Fruit fly (Drosophila melanogaster): ENCODE data around the gene pira.

Gene pira

dm6 chrX:12777763-12778408, 14.5 kb upstream of the pira start (continued):
- TF ChIP-seq CG3281 (GFP tag; optimal IDR thresholded peaks at IDR 0.05) (no peak), hth (optimal IDR thresholded peaks at IDR 0.05) (no peak), Dfd (GFP tag; optimal IDR thresholded peaks at IDR 0.05) (no peak), CG17385 (GFP tag; optimal IDR thresholded peaks at IDR 0.05) (no peak), MBD-R2 (GFP tag; IDR thresholded peaks at IDR 0.05) (no peak), nau (GFP tag; optimal IDR thresholded peaks at IDR 0.05) (no peak), CG6791 (GFP tag; IDR thresholded peaks at IDR 0.05; ENCODE audit: partially characterized antibody) (no peak), toy (GFP tag; IDR thresholded peaks at IDR 0.05) (no peak), cas (GFP tag; IDR thresholded peaks at IDR 0.05) (no peak)

DNA sequence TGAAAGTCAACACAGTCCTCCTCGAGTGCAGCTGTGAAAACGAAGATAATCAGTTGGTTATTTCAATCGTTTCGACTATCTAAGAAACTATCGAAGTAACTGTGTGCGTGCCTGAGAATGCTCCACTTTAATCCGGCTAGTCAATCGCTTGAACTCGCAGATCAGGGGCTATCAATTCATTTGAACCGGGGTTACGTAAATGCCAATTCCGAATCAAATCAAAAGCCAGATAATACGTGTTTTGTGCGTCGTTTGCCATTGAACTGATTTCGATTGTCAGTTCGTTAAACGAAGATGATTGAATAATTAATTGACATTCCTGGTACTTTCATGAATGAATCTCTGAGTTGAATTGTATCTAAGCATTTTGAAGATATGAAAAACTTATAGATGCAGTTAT, 13.8 kb upstream of the pira start:
- TF ChIP-seq CG34376 (GFP tag; optimal IDR thresholded peaks at IDR 0.05) (peak; percentile 54), CG43689 (GFP tag; IDR thresholded peaks at IDR 0.05) (no peak), CG9932 (GFP tag; IDR thresholded peaks at IDR 0.05) (no peak), gem (tag; optimal IDR thresholded peaks at IDR 0.05) (peak; percentile 70), Pdp1 (GFP tag; optimal IDR thresholded peaks at IDR 0.05) (peak in 1 of 2 experiments; percentile 77), stc (GFP tag; IDR thresholded peaks at IDR 0.05) (no peak), sug (tag; optimal IDR thresholded peaks at IDR 0.05) (peak; percentile 41), CG17385 (GFP tag; optimal IDR thresholded peaks at IDR 0.05) (no peak), CG17612 (GFP tag; IDR thresholded peaks at IDR 0.05) (no peak), Ada2b (GFP tag; IDR thresholded peaks at IDR 0.05) (no peak)

- TF ChIP-seq sens (GFP tag) = peak; percentile 70
- TF ChIP-seq CG13775 (GFP tag; optimal IDR thresholded peaks at IDR 0.05) = peak; percentile 1
- TF ChIP-seq hkb (optimal IDR thresholded peaks at IDR 0.05) = no peak
- no peak for TF ChIP-seq hkb (GFP tag; IDR thresholded peaks at IDR 0.05)
- peak; percentile 25 for TF ChIP-seq Hmr (GFP tag; optimal IDR thresholded peaks at IDR 0.05)
- peak; percentile 19 for TF ChIP-seq fd96Cb (tag; optimal IDR thresholded peaks at IDR 0.05)
- TF ChIP-seq usp (GFP tag; optimal IDR thresholded peaks at IDR 0.05) = no peak
- peak; percentile 2 for TF ChIP-seq ATbp (GFP tag; optimal IDR thresholded peaks at IDR 0.05)
- peak; percentile 6 for TF ChIP-seq Sry-δ (GFP tag; optimal IDR thresholded peaks at IDR 0.05)
- TF ChIP-seq CG18599 (GFP tag; optimal IDR thresholded peaks at IDR 0.05) = peak; percentile 23
- TF ChIP-seq phol (tag; optimal IDR thresholded peaks at IDR 0.05) = peak; percentile 16
- peak; percentile 10 for TF ChIP-seq CG7839 (tag; optimal IDR thresholded peaks at IDR 0.05)
- no peak for TF ChIP-seq fd102C (GFP tag; optimal IDR thresholded peaks at IDR 0.05)
- TF ChIP-seq Blimp-1 (GFP tag; optimal IDR thresholded peaks at IDR 0.05) = peak; percentile 15
- TF ChIP-seq gem (tag; optimal IDR thresholded peaks at IDR 0.05) = peak; percentile 37
- TF ChIP-seq CG7556 (GFP tag; optimal IDR thresholded peaks at IDR 0.05) = peak; percentile 10
- TF ChIP-seq MTF-1 (GFP tag; optimal IDR thresholded peaks at IDR 0.05; ENCODE audit: borderline replicate concordance) = no peak
- TF ChIP-seq onecut (GFP tag; IDR thresholded peaks at IDR 0.05) = peak; percentile 72
- TF ChIP-seq unpg (GFP tag; optimal IDR thresholded peaks at IDR 0.05) = peak; percentile 14
- TF ChIP-seq CG17385 (GFP tag; optimal IDR thresholded peaks at IDR 0.05) = peak; percentile 4
- TF ChIP-seq CG17328 (GFP tag; IDR thresholded peaks at IDR 0.05) = 0 out of 2 replicates have a peak, but pooled peaks have one; percentile 24
- peak in 1 of 2 experiments; percentile 23 for TF ChIP-seq chif (GFP tag; optimal IDR thresholded peaks at IDR 0.05)
- TF ChIP-seq CG32772 (GFP tag; IDR thresholded peaks at IDR 0.05) = no peak
- TF ChIP-seq CG2678 (tag; optimal IDR thresholded peaks at IDR 0.05) = peak; percentile 20
- peak; percentile 26 for TF ChIP-seq CG6854 (GFP tag; optimal IDR thresholded peaks at IDR 0.05)
- TF ChIP-seq CG11504 (tag; optimal IDR thresholded peaks at IDR 0.05) = peak; percentile 41
- peak; percentile 47 for TF ChIP-seq CG1603 (tag; optimal IDR thresholded peaks at IDR 0.05)
- TF ChIP-seq CG12391 (tag; optimal IDR thresholded peaks at IDR 0.05) = peak; percentile 1
- peak; percentile 0 for TF ChIP-seq CG18262 (tag; optimal IDR thresholded peaks at IDR 0.05)
- TF ChIP-seq sd (tag; optimal IDR thresholded peaks at IDR 0.05) = no peak
- peak; percentile 29; the same call in 1 of the 2 replicates for TF ChIP-seq CG6689 (GFP tag; IDR thresholded peaks at IDR 0.05)
These were observed 2.9 kb upstream of the pira start for dm6 chrX:12766286-12766685.

Measured in whole organism, embryonic.